Worm (Caenorhabditis elegans): ENCODE results near the gene srx-108.

The srx-108 gene

DNA sequence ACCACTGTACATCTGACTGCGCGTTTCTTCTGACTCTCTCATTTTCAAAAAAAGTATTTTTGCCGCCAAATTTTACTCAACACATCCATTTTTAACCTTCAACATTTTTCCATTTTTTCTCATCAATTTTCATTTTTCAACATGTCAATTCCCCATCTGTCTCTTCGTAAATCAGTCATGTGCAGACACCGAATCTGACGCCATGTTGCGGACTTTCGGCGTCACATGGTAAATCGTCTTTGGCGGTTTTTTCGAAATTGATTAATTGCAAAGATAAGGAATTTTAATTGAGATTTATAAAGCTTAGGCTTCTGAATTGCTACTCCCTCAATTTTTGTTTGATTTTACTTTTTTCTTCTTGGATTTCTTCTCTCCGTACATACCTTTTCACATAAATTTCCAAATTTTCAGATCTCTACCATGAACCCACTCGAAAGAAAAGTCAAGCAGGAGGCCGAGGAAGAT, 22.6 kb upstream of the srx-108 start, which contains the start of gene F19B10.1:
F19B10.1 (plus strand) TSS at position 415 of the 465 bp plus-strand sequence.
- TF ChIP-seq snpc-4 (tag; optimal IDR thresholded peaks at IDR 0.05) = no peak
- TF ChIP-seq nhr-28 (tag; optimal IDR thresholded peaks at IDR 0.05) = no peak
- no peak for TF ChIP-seq lsy-2 (tag; optimal IDR thresholded peaks at IDR 0.05)
- TF ChIP-seq blmp-1 (tag; optimal IDR thresholded peaks at IDR 0.05) = no peak
- no peak for TF ChIP-seq nhr-237 (tag; optimal IDR thresholded peaks at IDR 0.05)
- TF ChIP-seq M03D4.4 (tag; optimal IDR thresholded peaks at IDR 0.05) = no peak
- no peak for TF ChIP-seq flh-1 (GFP tag; optimal IDR thresholded peaks at IDR 0.05)
- TF ChIP-seq ztf-11 (tag; optimal IDR thresholded peaks at IDR 0.05) = no peak
- no peak for TF ChIP-seq cnd-1 (tag; optimal IDR thresholded peaks at IDR 0.05)
- no peak for TF ChIP-seq bed-3 (GFP tag; optimal IDR thresholded peaks at IDR 0.05)
- no peak for TF ChIP-seq sptf-1 (tag; optimal IDR thresholded peaks at IDR 0.05)
- TF ChIP-seq sem-2 (GFP tag; optimal IDR thresholded peaks at IDR 0.05) = no peak
- no peak for TF ChIP-seq lin-32 (GFP tag; optimal IDR thresholded peaks at IDR 0.05)
- TF ChIP-seq pha-4 (tag; optimal IDR thresholded peaks at IDR 0.05) = peak; percentile 10
- no peak for TF ChIP-seq ces-1 (GFP tag; optimal IDR thresholded peaks at IDR 0.05)
- TF ChIP-seq nhr-2 (tag; optimal IDR thresholded peaks at IDR 0.05) = no peak
- TF ChIP-seq unc-62 (GFP tag; optimal IDR thresholded peaks at IDR 0.05) = peak; percentile 66
- no peak for TF ChIP-seq nhr-12 (tag; optimal IDR thresholded peaks at IDR 0.05)
- TF ChIP-seq zip-8 (tag; optimal IDR thresholded peaks at IDR 0.05) = no peak
- TF ChIP-seq elt-1 (tag; optimal IDR thresholded peaks at IDR 0.05; ENCODE audit: borderline replicate concordance, insufficient read depth) = no peak
- no peak for TF ChIP-seq ceh-39 (tag; optimal IDR thresholded peaks at IDR 0.05)
- no peak for TF ChIP-seq ceh-43 (GFP tag; optimal IDR thresholded peaks at IDR 0.05)
- no peak for TF ChIP-seq elt-3 (tag; optimal IDR thresholded peaks at IDR 0.05)
- TF ChIP-seq hlh-1 (tag; optimal IDR thresholded peaks at IDR 0.05) = peak; percentile 82
- no peak for TF ChIP-seq ham-2 (GFP tag; optimal IDR thresholded peaks at IDR 0.05)
- TF ChIP-seq drap-1 (GFP tag; optimal IDR thresholded peaks at IDR 0.05) = no peak
- no peak for TF ChIP-seq unc-39 (tag; optimal IDR thresholded peaks at IDR 0.05)
- no peak for TF ChIP-seq mab-5 (tag; optimal IDR thresholded peaks at IDR 0.05)
- no peak for TF ChIP-seq tbx-8 (GFP tag; optimal IDR thresholded peaks at IDR 0.05)
- no peak for TF ChIP-seq mls-2 (tag; optimal IDR thresholded peaks at IDR 0.05)
- no peak for TF ChIP-seq nhr-76 (tag; optimal IDR thresholded peaks at IDR 0.05)
- no peak for TF ChIP-seq ceh-83 (GFP tag; optimal IDR thresholded peaks at IDR 0.05)
- TF ChIP-seq lin-13 (tag; optimal IDR thresholded peaks at IDR 0.05) = peak; percentile 22
- no peak for TF ChIP-seq unc-120 (tag; optimal IDR thresholded peaks at IDR 0.05; ENCODE audit: poor library complexity, severe bottlenecking)
- peak; percentile 26 for TF ChIP-seq mep-1 (tag; optimal IDR thresholded peaks at IDR 0.05)

DNA sequence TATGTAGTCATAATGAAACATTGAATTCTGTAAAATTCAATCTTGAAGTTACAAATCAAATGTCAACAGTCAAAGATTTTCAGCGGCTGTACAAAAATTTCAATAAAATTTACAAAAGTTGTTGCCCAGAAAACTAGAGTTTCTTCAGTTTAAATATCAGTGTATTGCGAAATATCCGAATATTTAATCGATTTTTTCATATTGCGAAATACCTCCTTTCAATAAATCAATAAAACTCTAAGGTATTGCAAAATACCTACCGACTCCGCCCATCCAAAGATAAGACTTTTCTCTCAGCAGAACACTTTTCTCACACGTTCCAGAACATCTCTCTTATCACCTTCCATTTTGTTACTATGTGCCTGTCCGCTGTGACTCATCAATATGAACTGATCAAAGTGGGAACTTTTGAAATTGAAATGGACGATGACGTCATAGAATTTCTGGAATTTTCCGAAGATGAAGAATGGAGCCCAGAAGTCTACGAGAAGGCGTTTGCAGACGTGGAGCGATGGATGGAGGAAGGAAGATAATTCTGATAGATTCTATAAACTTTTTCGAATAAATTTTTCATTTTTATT, 20.8 kb upstream of the srx-108 start:
- TF ChIP-seq mab-5 (tag; optimal IDR thresholded peaks at IDR 0.05) = no peak
- TF ChIP-seq zip-8 (tag; optimal IDR thresholded peaks at IDR 0.05) = peak; percentile 77

- TF ChIP-seq sem-2 (GFP tag; optimal IDR thresholded peaks at IDR 0.05) (no peak), ceh-39 (tag; optimal IDR thresholded peaks at IDR 0.05) (no peak), lin-13 (tag; optimal IDR thresholded peaks at IDR 0.05) (no peak), unc-120 (tag; optimal IDR thresholded peaks at IDR 0.05; ENCODE audit: poor library complexity, severe bottlenecking) (no peak), ham-2 (GFP tag; optimal IDR thresholded peaks at IDR 0.05) (no peak), ceh-83 (GFP tag; optimal IDR thresholded peaks at IDR 0.05) (no peak), tbx-8 (GFP tag; optimal IDR thresholded peaks at IDR 0.05) (no peak), lsy-2 (tag; optimal IDR thresholded peaks at IDR 0.05) (no peak), nhr-12 (tag; optimal IDR thresholded peaks at IDR 0.05) (no peak), mep-1 (tag; optimal IDR thresholded peaks at IDR 0.05) (no peak)
Observed at ce11 chrII:3688333-3688732, 17.1 kb upstream of the srx-108 start, which contains the start of gene ifas-1. ifas-1 (minus strand) TSS chrII:3688719.

DNA sequence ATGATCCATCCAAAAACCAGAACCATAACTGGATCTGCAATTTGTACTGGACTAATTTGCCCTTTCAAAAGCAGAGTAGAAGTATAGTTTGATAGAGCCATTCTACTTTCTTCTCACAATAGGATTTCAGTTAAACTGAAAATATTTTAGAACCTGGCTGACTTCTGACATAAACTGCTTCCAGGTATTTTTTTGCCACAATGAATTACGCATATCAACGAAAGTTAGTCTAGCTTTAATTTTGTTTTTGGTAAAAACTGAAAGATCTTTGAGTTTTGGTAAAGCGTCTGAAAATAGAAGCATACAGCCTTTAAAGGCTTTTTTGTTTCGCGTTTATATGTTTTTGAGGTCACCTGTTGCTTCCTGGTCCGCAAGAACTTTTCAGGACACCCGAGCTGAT, 14.8 kb upstream of the srx-108 start, which contains the start of gene srx-101:
srx-101 (minus strand) TSS at position 101 of the 400 bp plus-strand sequence.
- no peak for TF ChIP-seq bed-3 (GFP tag; optimal IDR thresholded peaks at IDR 0.05)
- no peak for TF ChIP-seq nhr-2 (tag; optimal IDR thresholded peaks at IDR 0.05)
- no peak for TF ChIP-seq ceh-83 (GFP tag; optimal IDR thresholded peaks at IDR 0.05)
- no peak for TF ChIP-seq hlh-1 (tag; optimal IDR thresholded peaks at IDR 0.05)
- no peak for TF ChIP-seq elt-3 (tag; optimal IDR thresholded peaks at IDR 0.05)
- TF ChIP-seq unc-62 (GFP tag; optimal IDR thresholded peaks at IDR 0.05) = no peak
